Worm (Caenorhabditis elegans) whole organism, early embryonic: ENCODE results near the gene bicd-1.

ENCODE experiments used
- B0310.2 ChIP-seq: sonication (generic microtip); optimal IDR thresholded peaks from 2 replicates; lab custom pipeline; 2016; ENCODE audit warnings: mild to moderate bottlenecking, missing genetic modification characterization, missing compliant biosample characterization
- F13C5.2 ChIP-seq: sonication (generic microtip); optimal IDR thresholded peaks from 2 replicates; lab custom pipeline; 2017; ENCODE audit warnings: mild to moderate bottlenecking, missing genetic modification characterization, inconsistent platforms, missing compliant biosample characterization
- aly-1 ChIP-seq: sonication (generic microtip); optimal IDR thresholded peaks from 2 replicates; lab custom pipeline; 2016; ENCODE audit warnings: missing genetic modification characterization, missing compliant biosample characterization
- ama-1 ChIP-seq: fragments of 150-350 bp; optimal IDR thresholded peaks from 2 replicates; lab custom pipeline; 2014
- ets-7 ChIP-seq: sonication (generic microtip); optimal IDR thresholded peaks from 2 replicates; lab custom pipeline; 2016; ENCODE audit warnings: missing genotype, missing genetic modification characterization, missing compliant biosample characterization
- flt-1 ChIP-seq: fragments of 200-800 bp; sonication (Bioruptor generic); IDR thresholded peaks from 2 replicates; pipeline ENCODE4 v1.3.6; 2022; ENCODE audit warnings: missing genetic modification characterization, missing compliant biosample characterization
- hnd-1 ChIP-seq: sonication (generic microtip); optimal IDR thresholded peaks from 2 replicates; lab custom pipeline; 2016; ENCODE audit warnings: missing genetic modification characterization, missing compliant biosample characterization
- sea-1 ChIP-seq: fragments of 200-800 bp; sonication (Bioruptor generic); conservative IDR thresholded peaks from 2 replicates; pipeline ENCODE4 v1.3.6; 2022; ENCODE audit warnings: missing genetic modification characterization, missing compliant biosample characterization
- tbx-37 ChIP-seq: fragments of 200-800 bp; sonication (Bioruptor generic); conservative IDR thresholded peaks from 2 replicates; pipeline ENCODE4 v1.3.6; 2022; ENCODE audit warnings: missing genetic modification reagents, missing genetic modification characterization, missing compliant biosample characterization
- tra-4 ChIP-seq: sonication (generic microtip); optimal IDR thresholded peaks from 2 replicates; lab custom pipeline; 2017; ENCODE audit warnings: missing genetic modification characterization, missing compliant biosample characterization

DNA sequence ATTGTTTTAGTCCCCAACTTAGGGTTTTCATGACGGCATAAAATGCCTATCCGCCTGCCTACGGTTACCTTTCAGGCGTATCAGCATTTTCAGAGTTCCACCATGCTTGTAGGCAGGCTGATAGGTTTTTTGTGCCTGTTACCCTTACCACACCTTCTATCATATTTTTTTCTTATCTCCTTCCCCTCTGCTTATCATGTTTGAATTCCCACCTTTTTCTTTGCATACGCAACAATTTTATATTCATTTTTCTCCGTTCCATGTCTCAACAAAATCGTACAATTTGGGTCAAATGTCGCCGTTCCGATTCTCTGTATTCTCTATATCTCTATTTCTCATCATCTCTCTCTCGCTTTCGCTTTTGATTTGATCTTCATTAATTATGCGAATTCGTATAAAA, 52.5 kb downstream of the bicd-1 start, which contains the start of gene C01G5.9:
- TF ChIP-seq ama-1 (no peak), B0310.2 (no peak), sea-1 (GFP tag; lab: Robert Waterston, UW) (no peak), aly-1 (tag; lab: Kevin White, UChicago) (no peak), flt-1 (no peak), hnd-1 (tag; lab: Kevin White, UChicago) (no peak), tbx-37 (GFP tag; lab: Robert Waterston, UW) (no peak), F13C5.2 (no peak), ets-7 (no peak), tra-4 (tag; lab: Kevin White, UChicago) (no peak)
